Fruit fly (Drosophila melanogaster) S2 (cell line): ENCODE results near the gene Ctl2.

Experiments used
- CG8478 ChIP-seq: fragments of >200 bp; optimal IDR thresholded peaks from 2 replicates; lab custom pipeline; 2018
- CTCF ChIP-seq, 2 experiments: fragments of >200 bp; optimal IDR thresholded peaks; 2 replicates each; lab custom pipeline; 2018

DNA sequence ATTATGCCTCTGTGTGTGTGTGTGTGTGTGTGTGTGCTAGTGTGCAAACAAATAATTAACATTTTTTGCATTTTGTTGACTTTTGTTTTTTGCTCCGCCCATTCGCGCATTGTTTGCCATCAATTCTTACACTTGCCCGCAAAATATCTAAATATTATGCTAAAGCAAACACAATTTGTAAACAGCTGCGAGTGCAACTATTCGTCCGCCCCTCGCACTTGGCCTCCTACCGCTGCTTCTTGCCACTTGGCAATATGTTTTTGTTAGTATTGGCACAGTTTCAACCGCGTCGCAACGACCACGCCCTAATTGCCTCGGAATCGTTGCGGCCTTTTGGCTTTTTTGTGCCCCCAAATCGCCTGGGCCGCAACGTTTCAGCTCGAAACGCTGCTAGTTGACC lies 45.6 kb upstream of the Ctl2 start:
- no peak for TF ChIP-seq CTCF (optimal IDR thresholded peaks at IDR 0.05; lab: Kevin White, UChicago)
- TF ChIP-seq CG8478 = no peak
